Fruit fly (Drosophila melanogaster): ENCODE measurements around the gene CG14687.

Gene CG14687

dm6 chr3R:10776047-10776659, 16.6 kb upstream of the CG14687 start:
- TF ChIP-seq so (GFP tag; IDR thresholded peaks at IDR 0.05) (0 out of 3 replicates have a peak, but pooled peaks have one; percentile 35), YL-1 (GFP tag; optimal IDR thresholded peaks at IDR 0.05) (no peak), sd (tag; optimal IDR thresholded peaks at IDR 0.05) (peak; percentile 87), Ets65A (GFP tag) (peak; percentile 86), CG7357 (GFP tag; IDR thresholded peaks at IDR 0.05) (no peak), sens (GFP tag) (peak; percentile 67), al (GFP tag; IDR thresholded peaks at IDR 0.05) (0 out of 2 replicates have a peak, but pooled peaks have one; percentile 16), Dek (tag; optimal IDR thresholded peaks at IDR 0.05) (no peak), Fer1 (GFP tag; optimal IDR thresholded peaks at IDR 0.05) (no peak), prd (optimal IDR thresholded peaks at IDR 0.05) (no peak), prd (GFP tag; IDR thresholded peaks at IDR 0.05) (no peak), D19A (tag; optimal IDR thresholded peaks at IDR 0.05) (peak; percentile 54), C15 (GFP tag; IDR thresholded peaks at IDR 0.05) (0 out of 3 replicates have a peak, but pooled peaks have one; percentile 6)

dm6 chr3R:10777274-10777673, 15.4 kb upstream of the CG14687 start, which contains the start of the genes CG45076, CG45078 and fau:
TSS of gene CG45076 (minus strand) at chr3R:10777374.
TSS of gene CG45078 (minus strand) at chr3R:10777374.
TSS of gene fau (minus strand) at chr3R:10777374.
- TF ChIP-seq C15 (GFP tag; IDR thresholded peaks at IDR 0.05) (0 out of 3 replicates have a peak, but pooled peaks have one; percentile 52), CG34224 (GFP tag; IDR thresholded peaks at IDR 0.05; ENCODE audit: partially characterized antibody) (0 out of 3 replicates have a peak, but pooled peaks have one; percentile 27), gro (GFP tag; optimal IDR thresholded peaks at IDR 0.05) (no peak), bbx (GFP tag; IDR thresholded peaks at IDR 0.05; ENCODE audit: partially characterized antibody) (no peak), CG12769 (tag; optimal IDR thresholded peaks at IDR 0.05) (peak; percentile 33), CG11695 (GFP tag; IDR thresholded peaks at IDR 0.05) (0 out of 3 replicates have a peak, but pooled peaks have one; percentile 7), Trl (optimal IDR thresholded peaks at IDR 0.05) (peak in 1 of 2 experiments; percentile 42), Trl (GFP tag; optimal IDR thresholded peaks at IDR 0.05) (no peak), CG2199 (GFP tag; IDR thresholded peaks at IDR 0.05) (0 out of 3 replicates have a peak, but pooled peaks have one; percentile 11), Pdp1 (GFP tag; optimal IDR thresholded peaks at IDR 0.05) (peak in 1 of 2 experiments; percentile 47)

dm6 chr3R:10778151-10778550, 14.6 kb upstream of the CG14687 start:
- TF ChIP-seq slbo (GFP tag; IDR thresholded peaks at IDR 0.05) (no peak), lilli (GFP tag; optimal IDR thresholded peaks at IDR 0.05) (no peak), CrebB (tag; optimal IDR thresholded peaks at IDR 0.05) (no peak), CG9727 (GFP tag; optimal IDR thresholded peaks at IDR 0.05) (no peak), ERR (GFP tag; optimal IDR thresholded peaks at IDR 0.05) (no peak), CG13287 (GFP tag; IDR thresholded peaks at IDR 0.05; ENCODE audit: partially characterized antibody) (no peak), Atf6 (GFP tag; IDR thresholded peaks at IDR 0.05) (no peak), shn (GFP tag; optimal IDR thresholded peaks at IDR 0.05) (no peak), sd (tag; optimal IDR thresholded peaks at IDR 0.05) (peak; percentile 90), Fer2 (tag; optimal IDR thresholded peaks at IDR 0.05) (no peak), MTF-1 (GFP tag; optimal IDR thresholded peaks at IDR 0.05; ENCODE audit: borderline replicate concordance) (no peak), sr (GFP tag; IDR thresholded peaks at IDR 0.05) (peak; percentile 83; the same call in 2 of the 3 replicates), CG12299 (tag; optimal IDR thresholded peaks at IDR 0.05) (no peak), ftz-f1 (GFP tag; optimal IDR thresholded peaks at IDR 0.05) (peak; percentile 38), gsb-n (tag; optimal IDR thresholded peaks at IDR 0.05) (no peak), CG10462 (GFP tag; optimal IDR thresholded peaks at IDR 0.05) (no peak), CoRest (tag; optimal IDR thresholded peaks at IDR 0.05) (no peak), CG17612 (GFP tag; IDR thresholded peaks at IDR 0.05) (no peak)
